Worm (Caenorhabditis elegans) whole organism, young adult: ENCODE results near the gene H39E23.2.

ENCODE experiments used
- F33H1.4 ChIP-seq: fragments of 200-800 bp; sonication (Bioruptor generic); IDR thresholded peaks from 2 replicates; pipeline ENCODE4 v1.3.6; 2022; ENCODE audit warnings: missing genetic modification reagents, missing genetic modification characterization, missing compliant biosample characterization
- F57A8.1 ChIP-seq: fragments of 200-800 bp; sonication (Bioruptor generic); optimal IDR thresholded peaks from 2 replicates; lab custom pipeline; 2018; ENCODE audit warnings: mild to moderate bottlenecking, missing genetic modification characterization, moderate library complexity, missing compliant biosample characterization
- T07F8.4 ChIP-seq: sonication (generic microtip); optimal IDR thresholded peaks from 2 replicates; lab custom pipeline; 2016; ENCODE audit warnings: mild to moderate bottlenecking, missing genetic modification characterization, moderate library complexity, missing compliant biosample characterization
- Y67H2A.10 ChIP-seq: fragments of 200-800 bp; sonication (Bioruptor generic); conservative IDR thresholded peaks from 2 replicates; pipeline ENCODE4 v1.3.6; 2022; ENCODE audit warnings: missing genetic modification reagents, missing genetic modification characterization, missing compliant biosample characterization
- atf-7 ChIP-seq: sonication (generic microtip); optimal IDR thresholded peaks from 2 replicates; lab custom pipeline; 2017; ENCODE audit warnings: mild to moderate bottlenecking, missing genetic modification characterization, missing compliant biosample characterization
- athp-1 ChIP-seq: sonication (generic microtip); optimal IDR thresholded peaks from 2 replicates; lab custom pipeline; 2017; ENCODE audit warnings: mild to moderate bottlenecking, missing genetic modification characterization, missing compliant biosample characterization
- attf-5 ChIP-seq: fragments of 200-800 bp; sonication (Bioruptor generic); optimal IDR thresholded peaks from 2 replicates; lab custom pipeline; 2018; ENCODE audit warnings: mild to moderate bottlenecking, missing genetic modification characterization, missing compliant biosample characterization
- cebp-1 ChIP-seq, 2 experiments: fragments of 200-800 bp in 1 of 2; sonication (Bioruptor generic) in 1 of 2; sonication (generic microtip) in 1 of 2; IDR thresholded peaks in 1 of 2; optimal IDR thresholded peaks in 1 of 2; 2 replicates each; pipeline versions ENCODE4 v1.3.6 to Lab custom; 2017 to 2022; ENCODE audit warnings: missing compliant biosample characterization in 2 of 2, missing genetic modification characterization in 2 of 2, mild to moderate bottlenecking in 1 of 2, missing genetic modification reagents in 1 of 2, moderate library complexity in 1 of 2
- ceh-27 ChIP-seq: fragments of 200-800 bp; sonication (Bioruptor generic); optimal IDR thresholded peaks from 2 replicates; lab custom pipeline; 2018; ENCODE audit warnings: mild to moderate bottlenecking, missing genetic modification characterization, moderate library complexity, missing compliant biosample characterization
- ceh-40 ChIP-seq: fragments of 200-800 bp; sonication (Bioruptor generic); IDR thresholded peaks from 2 replicates; pipeline ENCODE4 v1.3.6; 2022; ENCODE audit warnings: missing genetic modification characterization, missing compliant biosample characterization
- chd-7 ChIP-seq: sonication (generic microtip); optimal IDR thresholded peaks from 2 replicates; lab custom pipeline; 2016; ENCODE audit warnings: mild to moderate bottlenecking, missing genetic modification characterization, moderate library complexity, missing compliant biosample characterization
- dox-1 ChIP-seq: fragments of 200-800 bp; sonication (Bioruptor generic); IDR thresholded peaks from 2 replicates; pipeline ENCODE4 v1.3.6; 2022; ENCODE audit warnings: missing genetic modification reagents, missing genetic modification characterization, missing compliant biosample characterization
- dpff-1 ChIP-seq: sonication (generic microtip); optimal IDR thresholded peaks from 2 replicates; lab custom pipeline; 2017; ENCODE audit warnings: mild to moderate bottlenecking, missing genetic modification characterization, missing compliant biosample characterization
- egrh-3 ChIP-seq: fragments of 200-800 bp; sonication (Bioruptor generic); IDR thresholded peaks from 2 replicates; pipeline ENCODE4 v1.3.6; 2022; ENCODE audit warnings: missing genetic modification reagents, missing genetic modification characterization, missing compliant biosample characterization
- ets-4 ChIP-seq: fragments of 200-800 bp; sonication (Bioruptor generic); optimal IDR thresholded peaks from 2 replicates; lab custom pipeline; 2018; ENCODE audit warnings: mild to moderate bottlenecking, missing genetic modification characterization, missing compliant biosample characterization
- gei-17 ChIP-seq: fragments of 200-800 bp; sonication (Bioruptor generic); optimal IDR thresholded peaks from 2 replicates; lab custom pipeline; 2018; ENCODE audit warnings: mild to moderate bottlenecking, missing genetic modification characterization, missing compliant biosample characterization
- hlh-12 ChIP-seq: sonication (generic microtip); optimal IDR thresholded peaks from 2 replicates; lab custom pipeline; 2016; ENCODE audit warnings: missing genetic modification characterization, missing compliant biosample characterization
- hmg-1.2 ChIP-seq: fragments of 200-800 bp; sonication (Bioruptor generic); IDR thresholded peaks from 2 replicates; pipeline ENCODE4 v1.3.6; 2022; ENCODE audit warnings: missing genetic modification reagents, missing genetic modification characterization, missing compliant biosample characterization
- lin-26 ChIP-seq: fragments of 200-800 bp; sonication (Bioruptor generic); IDR thresholded peaks from 2 replicates; pipeline ENCODE4 v1.3.6; 2022; ENCODE audit warnings: missing genetic modification reagents, missing genetic modification characterization, missing compliant biosample characterization
- lin-54 ChIP-seq: fragments of 200-800 bp; sonication (Bioruptor generic); optimal IDR thresholded peaks from 2 replicates; lab custom pipeline; 2018; ENCODE audit warnings: mild to moderate bottlenecking, missing genetic modification characterization, missing compliant biosample characterization
- lir-1 ChIP-seq: fragments of 200-800 bp; sonication (Bioruptor generic); conservative IDR thresholded peaks from 2 replicates; pipeline ENCODE4 v1.3.6; 2022; ENCODE audit warnings: missing genetic modification reagents, missing genetic modification characterization, missing compliant biosample characterization
- mcd-1 ChIP-seq: fragments of 200-800 bp; sonication (Bioruptor generic); IDR thresholded peaks from 2 replicates; pipeline ENCODE4 v1.3.6; 2022; ENCODE audit warnings: missing genetic modification reagents, missing genetic modification characterization, missing compliant biosample characterization
- nfya-1 ChIP-seq: sonication (generic microtip); optimal IDR thresholded peaks from 2 replicates; lab custom pipeline; 2017; ENCODE audit warnings: antibody characterized with exemption, missing compliant biosample characterization, missing genetic modification characterization, borderline replicate concordance; ENCODE audit not compliant: insufficient read depth
- nfya-2 ChIP-seq: fragments of 200-800 bp; sonication (Bioruptor generic); IDR thresholded peaks from 2 replicates; pipeline ENCODE4 v1.3.6; 2022; ENCODE audit warnings: missing genetic modification reagents, missing genetic modification characterization, missing compliant biosample characterization
- nfyb-1 ChIP-seq: fragments of 200-800 bp; sonication (Bioruptor generic); IDR thresholded peaks from 2 replicates; pipeline ENCODE4 v1.3.6; 2022; ENCODE audit warnings: missing genetic modification reagents, missing genetic modification characterization, missing compliant biosample characterization
- nhr-120 ChIP-seq: fragments of 200-800 bp; sonication (Bioruptor generic); IDR thresholded peaks from 2 replicates; pipeline ENCODE4 v1.3.6; 2022; ENCODE audit warnings: missing genetic modification characterization, missing compliant biosample characterization
- repo-1 ChIP-seq: sonication (generic microtip); optimal IDR thresholded peaks from 2 replicates; lab custom pipeline; 2017; ENCODE audit warnings: mild to moderate bottlenecking, missing genetic modification characterization, missing compliant biosample characterization
- sdz-38 ChIP-seq: sonication (generic microtip); optimal IDR thresholded peaks from 2 replicates; lab custom pipeline; 2016; ENCODE audit warnings: missing genotype, missing genetic modification characterization, missing compliant biosample characterization
- tbp1 ChIP-seq: fragments of 200-800 bp; sonication (Bioruptor generic); optimal IDR thresholded peaks from 2 replicates; lab custom pipeline; 2018; ENCODE audit warnings: mild to moderate bottlenecking, missing genetic modification characterization, missing compliant biosample characterization
- tlf-1 ChIP-seq: fragments of 200-800 bp; sonication (Bioruptor generic); optimal IDR thresholded peaks from 2 replicates; lab custom pipeline; 2018; ENCODE audit warnings: mild to moderate bottlenecking, missing genetic modification characterization, missing compliant biosample characterization
- unc-130 ChIP-seq: sonication (generic microtip); optimal IDR thresholded peaks from 2 replicates; lab custom pipeline; 2016; ENCODE audit warnings: missing genetic modification reagents, missing genetic modification characterization, missing compliant biosample characterization
- unc-62 ChIP-seq: fragments of 150-350 bp; optimal IDR thresholded peaks from 2 replicates; lab custom pipeline; 2014; ENCODE audit warnings: missing biosample characterization, missing genetic modification reagents, missing genetic modification characterization
- ztf-25 ChIP-seq: fragments of 200-800 bp; sonication (Bioruptor generic); IDR thresholded peaks from 2 replicates; pipeline ENCODE4 v1.3.6; 2022; ENCODE audit warnings: missing genetic modification reagents, missing genetic modification characterization, missing compliant biosample characterization
- ztf-26 ChIP-seq: sonication (generic microtip); optimal IDR thresholded peaks from 2 replicates; lab custom pipeline; 2017; ENCODE audit warnings: missing genetic modification characterization, missing compliant biosample characterization

H39E23.2 gene

ce11 chrV:14136152-14136551, 26.0 kb downstream of the H39E23.2 start (continued):
- no peak for TF ChIP-seq unc-130 (GFP tag; lab: Kevin White, UChicago)
- TF ChIP-seq atf-7: peak; percentile 3
- TF ChIP-seq lir-1 (GFP tag; lab: Robert Waterston, UW): no peak
- TF ChIP-seq gei-17 (GFP tag; lab: Kevin White, UChicago): no peak
- TF ChIP-seq repo-1 (tag; lab: Kevin White, UChicago): no peak
- no peak for TF ChIP-seq ceh-40 (GFP tag; lab: Robert Waterston, UW)
- no peak for TF ChIP-seq ztf-25 (GFP tag; lab: Robert Waterston, UW)
- TF ChIP-seq athp-1 (tag; lab: Kevin White, UChicago): no peak
- peak; percentile 22 for TF ChIP-seq attf-5 (GFP tag; lab: Kevin White, UChicago)
- no peak for TF ChIP-seq sdz-38 (tag; lab: Kevin White, UChicago)
- TF ChIP-seq F33H1.4 (GFP tag; lab: Robert Waterston, UW): no peak
- TF ChIP-seq nfya-2: no peak
- TF ChIP-seq F57A8.1: no peak
- no peak for TF ChIP-seq hlh-12 (tag; lab: Kevin White, UChicago)
- TF ChIP-seq dox-1: peak; percentile 30; the same call in 1 of the 2 replicates
- TF ChIP-seq mcd-1: peak; percentile 36; the same call in 1 of the 2 replicates
- TF ChIP-seq hmg-1.2 (GFP tag; lab: Robert Waterston, UW): peak; percentile 89
- TF ChIP-seq ets-4 (GFP tag; lab: Kevin White, UChicago): no peak
- TF ChIP-seq lin-54 (GFP tag; lab: Kevin White, UChicago): no peak
- no peak for TF ChIP-seq tlf-1 (GFP tag; lab: Kevin White, UChicago)
- TF ChIP-seq tbp1 (GFP tag; lab: Kevin White, UChicago): peak; percentile 1
- no peak for TF ChIP-seq nfya-1
- TF ChIP-seq chd-7: no peak
- TF ChIP-seq unc-62 (GFP tag; lab: Kevin White, UChicago): peak; percentile 24
- TF ChIP-seq nfyb-1 (GFP tag; lab: Robert Waterston, UW): peak; percentile 14; the same call in 1 of the 2 replicates
- no peak for TF ChIP-seq Y67H2A.10
- no peak for TF ChIP-seq T07F8.4 (tag; lab: Kevin White, UChicago)
- no peak for TF ChIP-seq dpff-1 (tag; lab: Kevin White, UChicago)
- no peak for TF ChIP-seq ztf-26 (tag; lab: Kevin White, UChicago)
- peak; percentile 71 for TF ChIP-seq ceh-27 (GFP tag; lab: Kevin White, UChicago)
- no peak for TF ChIP-seq cebp-1 (GFP tag; IDR thresholded peaks at IDR 0.05; lab: Robert Waterston, UW)
- peak; percentile 62 for TF ChIP-seq cebp-1 (tag; optimal IDR thresholded peaks at IDR 0.05; lab: Kevin White, UChicago)

ce11 chrV:14137766-14138165, 27.6 kb downstream of the H39E23.2 start, which contains the start of gene AH10.4:
AH10.4 (minus strand) TSS chrV:14137866.
- peak; percentile 17; the same call in 1 of the 2 replicates for TF ChIP-seq egrh-3 (GFP tag; lab: Robert Waterston, UW)
- peak; percentile 27; the same call in 1 of the 2 replicates for TF ChIP-seq lin-26 (GFP tag; lab: Robert Waterston, UW)
- TF ChIP-seq, all 124 proteins: peak for 2; not testable (repeated sequence) for 122

- TF ChIP-seq nhr-120 (GFP tag; lab: Robert Waterston, UW): no peak
These were observed 29.3 kb downstream of the H39E23.2 start for ce11 chrV:14139252-14140100.
